Fruit fly (Drosophila melanogaster) S2 (cell line): ENCODE results near the gene CG42232.

Experiments used
- CG8478 ChIP-seq: fragments of >200 bp; optimal IDR thresholded peaks from 2 replicates; lab custom pipeline; 2018
- CTCF ChIP-seq, 2 experiments: fragments of >200 bp; optimal IDR thresholded peaks; 2 replicates each; lab custom pipeline; 2018

CG42232 gene

DNA sequence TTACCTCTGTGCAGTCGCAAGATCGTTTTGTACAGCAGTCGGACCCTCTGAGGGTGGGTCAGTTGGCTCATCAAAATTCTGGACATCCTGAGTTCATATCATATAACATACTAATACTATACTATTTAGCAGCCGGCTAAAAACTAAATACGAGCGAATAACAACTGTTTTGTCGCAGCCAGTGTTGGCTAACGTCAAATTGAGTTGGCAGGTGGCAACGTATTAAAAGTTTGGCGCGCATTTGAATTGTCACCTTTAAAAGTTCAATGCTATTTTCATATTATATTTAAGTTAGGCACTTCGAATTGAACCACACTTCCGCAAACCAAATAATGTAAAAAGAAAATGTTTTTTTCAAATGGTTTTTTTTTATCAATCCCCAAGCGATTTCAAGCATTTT, 12.8 kb upstream of the CG42232 start, which contains the start of gene Sdhaf3:
Sdhaf3 (minus strand) TSS at position 177 of the 400 bp plus-strand sequence.
- TF ChIP-seq CG8478 (lab: Kevin White, UChicago) (no peak), CTCF (optimal IDR thresholded peaks at IDR 0.05; lab: Kevin White, UChicago) (no peak)

DNA sequence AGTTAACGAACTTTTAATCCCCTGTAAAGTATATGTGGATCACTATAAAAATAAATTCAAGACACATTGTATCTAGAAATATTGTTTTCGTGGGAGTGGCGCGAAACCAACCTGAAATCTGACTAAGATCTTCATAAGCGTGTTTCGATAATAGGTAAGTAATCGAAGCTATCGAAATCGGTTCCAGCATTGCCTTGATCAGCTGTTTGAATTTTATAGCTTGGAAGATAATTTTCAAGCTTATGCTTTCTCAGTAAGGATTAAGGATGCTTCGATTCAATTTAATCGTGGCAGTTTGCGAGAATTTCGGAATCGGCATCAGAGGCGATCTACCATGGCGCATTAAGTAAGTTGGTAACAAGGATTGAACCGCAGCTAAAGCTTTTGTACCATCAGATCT, 11.5 kb upstream of the CG42232 start, which contains the start of gene Dhfr:
Dhfr (plus strand) TSS at position 173 of the 400 bp plus-strand sequence.
- no peak for TF ChIP-seq CG8478 (lab: Kevin White, UChicago)
- no peak for TF ChIP-seq CTCF (optimal IDR thresholded peaks at IDR 0.05; lab: Kevin White, UChicago)

DNA sequence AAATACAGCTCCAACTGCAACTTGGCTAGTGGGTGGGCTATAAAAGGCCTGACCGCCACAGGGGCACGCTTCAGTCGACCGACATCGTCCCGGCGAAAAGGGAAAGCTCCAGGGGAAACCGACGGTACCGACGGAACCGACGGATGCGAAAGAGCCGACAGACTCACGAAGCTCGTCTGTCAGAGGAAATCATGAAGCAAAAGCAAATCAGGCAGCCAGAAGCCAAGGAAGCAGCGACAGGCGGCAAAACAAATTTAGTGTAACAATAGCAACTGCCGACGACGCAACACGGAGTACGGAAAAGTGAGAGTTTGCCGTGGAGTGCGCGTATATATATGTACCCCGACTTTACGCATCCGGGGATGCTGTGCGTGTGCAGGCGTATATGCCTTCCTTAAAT, 7.6 kb upstream of the CG42232 start, which contains the start of gene Gyc89Db:
Gyc89Db (plus strand) TSS at position 78 of the 400 bp plus-strand sequence.
- TF ChIP-seq CTCF (optimal IDR thresholded peaks at IDR 0.05; lab: Kevin White, UChicago) (no peak), CG8478 (lab: Kevin White, UChicago) (no peak)

DNA sequence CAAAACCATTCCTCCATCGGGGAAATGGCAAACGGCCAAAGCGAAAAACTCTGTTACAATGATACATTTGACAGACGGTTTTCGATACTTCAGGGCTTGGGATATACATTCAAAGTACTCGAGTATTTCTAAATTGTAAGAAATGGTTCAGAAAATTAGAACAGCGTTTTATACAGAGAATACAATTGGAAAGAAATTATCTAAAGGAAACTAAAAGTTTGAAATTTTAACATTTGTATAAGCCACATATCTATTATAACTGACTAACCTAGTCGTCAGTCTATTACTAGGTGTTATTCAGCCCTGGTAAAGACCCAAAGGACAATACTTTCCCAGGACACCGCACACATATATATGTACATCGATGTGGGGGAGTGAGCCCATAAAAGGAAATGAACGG, 7.0 kb upstream of the CG42232 start:
- TF ChIP-seq CG8478 (lab: Kevin White, UChicago) (no peak), CTCF (optimal IDR thresholded peaks at IDR 0.05; lab: Kevin White, UChicago) (no peak)

DNA sequence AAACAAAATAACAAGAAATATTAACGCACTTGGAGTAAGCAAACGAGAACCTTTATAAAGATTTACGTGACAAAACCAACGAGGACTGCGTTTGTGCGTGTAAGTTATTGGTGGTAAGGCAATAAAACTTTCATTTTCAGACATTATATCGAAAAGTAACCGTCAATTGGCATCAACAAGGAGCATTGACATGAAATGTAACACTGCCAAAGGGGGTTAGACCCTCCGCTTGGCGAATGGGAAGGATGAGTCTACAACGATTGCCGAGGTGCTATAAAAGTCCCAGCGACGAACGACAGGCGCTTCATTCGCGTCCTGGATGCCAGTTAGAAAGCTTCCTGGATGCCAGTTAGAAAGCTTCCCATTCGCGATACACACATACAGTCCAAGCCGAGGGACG, 2.8 kb upstream of the CG42232 start, which contains the start of gene Gyc89Da:
Gyc89Da (plus strand) TSS at position 301 of the 400 bp plus-strand sequence.
- no peak for TF ChIP-seq CTCF (optimal IDR thresholded peaks at IDR 0.05; lab: Kevin White, UChicago)

DNA sequence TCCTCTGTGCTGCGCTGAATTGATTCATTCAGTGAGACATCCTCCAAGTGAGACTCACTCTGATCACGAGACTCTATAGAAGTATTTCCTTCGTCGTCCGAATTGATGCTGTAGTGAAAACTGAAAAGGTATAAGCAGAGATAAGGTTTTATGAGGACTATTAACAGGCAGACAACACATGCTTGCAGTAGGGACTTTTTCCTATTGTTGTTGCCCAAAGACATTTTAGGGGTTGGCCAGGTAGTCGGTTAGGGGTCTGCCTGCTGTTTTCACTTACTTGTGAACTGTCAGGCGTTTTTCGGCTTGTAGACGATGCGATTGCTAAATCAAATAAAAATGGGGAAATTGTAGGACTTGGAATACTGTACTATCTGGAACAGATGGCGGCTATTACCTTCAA, 907 bp downstream of the CG42232 start:
- TF ChIP-seq CG8478 (lab: Kevin White, UChicago) (no peak), CTCF (optimal IDR thresholded peaks at IDR 0.05; lab: Kevin White, UChicago) (no peak)

DNA sequence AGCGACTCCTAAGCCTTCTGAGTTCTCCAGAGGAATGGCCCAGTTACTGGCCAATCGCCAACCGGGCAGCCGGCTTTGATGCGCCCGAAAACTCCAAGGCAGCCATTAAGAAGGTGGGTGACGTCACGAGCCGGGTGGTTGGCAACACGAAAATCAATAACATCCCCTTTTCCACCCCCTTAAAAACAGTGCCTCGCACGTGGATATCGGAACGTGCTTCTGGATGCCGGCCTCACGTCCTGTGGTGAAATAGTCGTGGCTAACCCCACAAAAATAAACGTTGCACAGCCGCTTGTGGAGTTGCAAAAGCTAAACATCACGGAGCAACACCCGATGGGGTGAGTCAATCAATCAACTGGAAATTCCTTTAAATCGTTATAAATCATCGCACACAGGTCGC, 12.9 kb downstream of the CG42232 start:
- TF ChIP-seq CTCF (optimal IDR thresholded peaks at IDR 0.05; lab: Kevin White, UChicago), result no peak

DNA sequence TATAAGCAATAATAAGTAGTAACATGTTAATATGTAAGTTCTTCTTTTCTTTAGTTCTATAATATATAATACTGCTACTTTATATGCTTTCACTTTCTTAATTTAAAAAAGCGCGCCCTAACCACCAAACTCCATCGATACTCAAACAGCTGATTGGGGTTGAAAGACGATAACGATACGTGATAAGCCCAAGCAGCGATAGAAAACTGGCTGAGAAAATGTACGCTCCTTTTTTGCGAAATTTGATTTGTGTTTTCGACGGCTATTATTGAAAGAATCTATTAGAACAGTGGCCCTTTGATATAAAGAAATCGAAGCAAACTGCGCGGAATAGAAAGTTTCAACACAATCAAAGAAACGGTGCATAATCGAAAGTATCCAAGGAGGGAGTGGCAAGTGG, 13.6 kb downstream of the CG42232 start, which contains the start of gene CG14883:
CG14883 (plus strand) TSS at position 178 of the 400 bp plus-strand sequence.
- no peak for TF ChIP-seq CTCF (optimal IDR thresholded peaks at IDR 0.05; lab: Kevin White, UChicago)

DNA sequence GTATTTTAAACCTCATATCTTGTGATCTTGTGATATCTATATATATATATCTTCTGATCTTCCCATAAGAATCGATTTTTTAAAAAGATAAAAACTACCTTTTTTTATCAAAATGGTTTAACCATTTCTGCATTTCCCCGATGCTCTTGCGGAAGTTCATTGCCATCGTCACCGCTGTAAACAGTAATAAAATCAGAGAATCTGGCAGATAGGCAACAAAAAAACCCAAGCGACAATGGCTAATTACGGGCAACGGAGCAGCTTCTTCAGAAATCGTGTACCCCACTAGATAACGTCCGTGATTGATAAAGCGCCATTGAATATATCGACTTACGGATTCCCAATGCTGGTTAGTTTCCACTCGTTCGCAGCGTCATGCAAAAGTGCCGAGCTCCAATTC, 15.3 kb downstream of the CG42232 start, which contains the start of gene CG10405:
CG10405 (plus strand) TSS at position 301 of the 400 bp plus-strand sequence.
- no peak for TF ChIP-seq CG8478 (lab: Kevin White, UChicago)
- no peak for TF ChIP-seq CTCF (optimal IDR thresholded peaks at IDR 0.05; lab: Kevin White, UChicago)

DNA sequence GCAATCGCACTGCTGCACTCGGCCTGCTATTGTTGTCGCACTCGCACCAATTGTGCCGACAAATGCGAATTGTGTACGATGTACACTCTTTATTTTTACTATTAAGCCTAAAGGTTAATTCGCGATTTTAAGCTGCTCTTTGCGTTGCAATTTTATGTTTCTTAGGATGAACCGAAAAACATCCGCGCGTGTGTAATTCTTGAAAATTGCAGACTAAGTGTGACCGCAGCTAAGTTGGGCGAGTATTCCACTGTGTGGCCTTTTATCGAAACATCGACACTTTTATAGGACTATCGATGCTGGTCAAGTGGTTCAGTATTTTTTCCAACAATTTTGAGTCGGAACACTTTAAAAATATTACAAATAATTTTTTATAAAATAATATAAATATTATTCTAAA, 15.9 kb downstream of the CG42232 start, which contains the start of gene Pak3:
Pak3 (minus strand) TSS at position 225 of the 400 bp plus-strand sequence.
- TF ChIP-seq CG8478 (lab: Kevin White, UChicago) (no peak), CTCF (optimal IDR thresholded peaks at IDR 0.05; lab: Kevin White, UChicago) (peak in 1 of 2 experiments; percentile 24)

DNA sequence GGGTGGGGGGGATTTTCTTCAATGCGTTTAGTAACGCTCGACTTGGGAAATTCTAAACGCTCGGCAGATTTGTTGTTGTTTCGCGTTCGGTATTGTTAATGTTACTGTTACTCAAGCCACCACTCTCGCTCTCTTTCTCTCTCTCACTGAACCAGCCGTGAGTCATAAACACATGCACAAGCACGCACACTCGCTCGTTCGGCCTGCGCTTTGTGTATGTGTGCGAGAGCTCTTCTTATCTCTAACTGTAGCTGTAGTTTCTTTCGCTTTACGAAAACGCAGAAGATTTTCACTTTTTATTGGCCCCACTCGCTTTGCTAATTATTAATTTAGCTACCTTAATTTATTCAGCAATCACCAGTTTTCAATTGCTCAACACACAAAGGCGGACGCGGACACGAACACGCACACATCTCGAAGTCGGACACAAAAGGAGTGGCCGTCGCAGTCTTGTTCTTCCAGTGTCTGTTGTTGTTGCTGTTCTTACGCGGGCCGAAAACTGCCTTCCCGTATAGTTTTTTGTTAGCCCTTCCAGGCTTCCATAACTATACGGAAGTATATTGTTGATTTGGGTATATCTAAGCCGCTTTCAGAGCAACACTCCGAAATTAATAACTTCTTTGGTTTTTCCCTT, 16.4 kb downstream of the CG42232 start:
- no peak for TF ChIP-seq CTCF (optimal IDR thresholded peaks at IDR 0.05; lab: Kevin White, UChicago)
- TF ChIP-seq CG8478 (lab: Kevin White, UChicago), result no peak

DNA sequence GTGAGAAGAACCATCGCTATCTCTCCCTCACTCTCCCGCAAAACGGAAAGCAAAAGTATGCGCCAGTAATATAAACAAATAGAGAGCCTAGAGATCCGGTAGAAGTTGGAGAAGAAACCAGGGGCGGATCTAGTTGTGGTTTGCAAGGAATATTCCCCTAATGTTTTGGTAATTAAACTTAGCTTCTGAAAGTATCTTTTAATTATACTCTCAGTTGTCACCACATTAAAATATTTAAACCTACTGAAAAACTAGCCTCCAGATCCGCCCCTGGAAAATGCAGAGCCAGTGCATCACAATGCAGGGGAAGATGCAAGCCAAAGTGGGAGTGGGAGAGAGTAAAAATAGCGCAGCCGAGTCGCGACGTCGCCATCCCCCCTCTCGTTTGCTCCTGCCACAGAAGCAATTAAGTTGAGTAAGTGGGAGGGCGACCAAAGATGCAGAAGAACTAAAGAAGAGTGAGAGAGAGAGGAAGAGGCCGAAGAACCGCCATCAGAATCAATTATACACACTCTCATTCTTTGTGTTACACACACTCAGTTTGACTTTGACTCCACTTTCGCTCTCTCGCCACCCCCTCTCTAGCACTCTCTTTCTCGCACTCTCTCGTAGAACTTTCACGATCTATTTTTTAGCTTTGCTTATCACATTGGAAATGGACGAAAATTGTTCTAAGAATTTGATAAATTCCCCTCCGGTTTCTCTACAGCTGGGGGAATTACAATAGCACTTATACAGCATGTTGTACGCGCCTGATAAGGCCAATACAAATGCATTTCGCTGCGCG, 20.1 kb downstream of the CG42232 start:
- TF ChIP-seq CTCF (optimal IDR thresholded peaks at IDR 0.05; lab: Kevin White, UChicago) (no peak), CG8478 (lab: Kevin White, UChicago) (no peak)

DNA sequence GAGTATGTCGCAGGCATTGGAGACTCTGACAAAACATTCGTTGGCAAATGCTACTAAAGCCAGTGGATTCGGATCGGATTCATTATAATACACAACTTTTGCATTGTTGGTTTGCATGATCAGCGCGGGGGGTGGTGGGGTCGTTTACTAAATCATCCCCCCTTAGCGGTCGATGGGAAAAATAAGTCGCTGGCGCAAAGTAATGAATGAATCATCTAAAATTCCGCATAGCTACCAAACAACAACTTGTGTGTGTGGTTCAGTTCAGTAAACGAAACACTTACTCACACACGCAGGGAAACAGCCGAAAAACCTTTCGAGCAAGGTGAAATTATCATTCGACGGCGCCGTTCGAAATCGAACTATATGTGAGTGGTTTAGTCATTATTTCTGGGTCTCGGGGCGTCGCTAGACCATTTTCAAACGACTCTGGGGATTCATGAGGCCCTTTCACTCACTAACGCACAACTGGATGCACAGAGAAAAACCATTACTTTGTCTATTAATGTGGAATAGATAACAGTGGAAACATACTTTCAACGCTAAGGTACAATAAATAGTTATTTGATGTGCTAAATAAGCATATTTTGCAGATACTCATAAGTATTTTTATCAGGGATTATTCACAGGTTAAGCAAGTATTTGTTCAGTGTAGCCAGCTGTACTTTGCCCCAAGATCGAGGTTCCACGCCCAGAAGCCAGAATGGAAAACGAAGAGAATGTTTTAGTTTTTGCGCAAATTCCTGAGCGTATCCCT, 20.9 kb downstream of the CG42232 start:
- TF ChIP-seq CG8478 (lab: Kevin White, UChicago), result no peak
- TF ChIP-seq CTCF (optimal IDR thresholded peaks at IDR 0.05; lab: Kevin White, UChicago), result no peak

DNA sequence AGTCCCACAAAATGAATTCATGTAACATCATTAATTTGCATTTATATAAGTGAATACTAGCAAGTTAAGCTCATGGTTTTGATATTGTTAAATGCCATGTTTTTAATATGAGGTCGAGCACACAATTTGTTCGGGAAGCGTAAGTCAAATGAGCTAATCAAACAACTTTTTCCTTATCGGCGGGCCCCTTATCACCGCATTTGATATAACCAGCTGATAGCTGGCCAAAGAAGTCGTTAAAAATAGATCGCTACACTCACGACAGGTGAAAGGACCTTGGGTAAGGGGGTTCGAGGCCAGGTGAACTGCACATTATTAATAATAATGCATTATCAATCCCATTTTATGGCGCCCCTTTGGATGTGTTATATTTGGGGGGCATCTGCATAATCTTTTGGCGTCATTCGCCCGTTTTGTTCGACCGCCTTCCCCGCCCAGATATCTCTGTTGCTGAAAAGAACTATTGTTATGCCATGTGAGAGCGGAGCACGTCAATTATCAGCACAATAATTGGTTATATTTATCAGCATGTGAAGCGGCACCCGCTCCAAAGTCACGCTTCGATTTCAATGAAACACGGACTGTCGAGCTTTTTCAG, 21.9 kb downstream of the CG42232 start:
- no peak for TF ChIP-seq CTCF (optimal IDR thresholded peaks at IDR 0.05; lab: Kevin White, UChicago)
- TF ChIP-seq CG8478 (lab: Kevin White, UChicago), result no peak
